Worm (Caenorhabditis elegans): ENCODE results near the gene lite-1.

lite-1 gene

ce11 chrX:6224841-6225240, 5.7 kb downstream of the lite-1 start:
- TF ChIP-seq Y53F4B.3 (GFP tag; IDR thresholded peaks at IDR 0.05) (no peak), zfh-2 (GFP tag; conservative IDR thresholded peaks at IDR 0.05) (0 out of 2 replicates have a peak, but pooled peaks have one; percentile 21)

- TF ChIP-seq sea-2 (GFP tag; IDR thresholded peaks at IDR 0.05): no peak
Measured at ce11 chrX:6221097-6221496, 9.5 kb downstream of the lite-1 start.

ce11 chrX:6219892-6220291, 10.7 kb downstream of the lite-1 start:
- no peak for TF ChIP-seq sea-2 (GFP tag; IDR thresholded peaks at IDR 0.05)
- TF ChIP-seq lin-40 (tag; optimal IDR thresholded peaks at IDR 0.05): peak; percentile 63
- TF ChIP-seq rec-8 (tag; optimal IDR thresholded peaks at IDR 0.05): peak; percentile 65 to 71
- peak; percentile 37 for TF ChIP-seq somi-1 (GFP tag; optimal IDR thresholded peaks at IDR 0.05)
- no peak for TF ChIP-seq cebp-1 (GFP tag; IDR thresholded peaks at IDR 0.05)
- TF ChIP-seq cebp-1 (tag; optimal IDR thresholded peaks at IDR 0.05): no peak
- peak; percentile 66 for TF ChIP-seq attf-5 (GFP tag; optimal IDR thresholded peaks at IDR 0.05)
- TF ChIP-seq let-526 (GFP tag; IDR thresholded peaks at IDR 0.05): 0 out of 2 replicates have a peak, but pooled peaks have one; percentile 22
- peak; percentile 69; the same call in 1 of the 2 replicates for TF ChIP-seq ztf-25 (GFP tag; IDR thresholded peaks at IDR 0.05)
- peak; percentile 66 for TF ChIP-seq zim-3 (tag; optimal IDR thresholded peaks at IDR 0.05)
- TF ChIP-seq ceh-40 (GFP tag; IDR thresholded peaks at IDR 0.05): 0 out of 2 replicates have a peak, but pooled peaks have one; percentile 18
- peak; percentile 5 for TF ChIP-seq hrde-1 (tag; optimal IDR thresholded peaks at IDR 0.05; ENCODE audit: borderline replicate concordance)
- no peak; the same call in 1 of the 2 replicates for TF ChIP-seq B0336.3 (GFP tag; IDR thresholded peaks at IDR 0.05)
- TF ChIP-seq snpc-3.4 (tag; optimal IDR thresholded peaks at IDR 0.05): no peak
- no peak for TF ChIP-seq hlh-12 (tag; optimal IDR thresholded peaks at IDR 0.05)
- TF ChIP-seq ztf-6 (GFP tag; IDR thresholded peaks at IDR 0.05): no peak
- no peak for TF ChIP-seq nhr-80 (tag; optimal IDR thresholded peaks at IDR 0.05)
- TF ChIP-seq sptf-2 (GFP tag; optimal IDR thresholded peaks at IDR 0.05): no peak
- no peak for TF ChIP-seq lin-35 (GFP tag; optimal IDR thresholded peaks at IDR 0.05)
- no peak for TF ChIP-seq nfya-2 (GFP tag; IDR thresholded peaks at IDR 0.05)
- TF ChIP-seq tlf-1 (GFP tag; optimal IDR thresholded peaks at IDR 0.05): peak; percentile 32
- no peak for TF ChIP-seq nhr-27 (tag; optimal IDR thresholded peaks at IDR 0.05)
- TF ChIP-seq hlh-26 (GFP tag; conservative IDR thresholded peaks at IDR 0.05): no peak
- TF ChIP-seq lir-1 (GFP tag; conservative IDR thresholded peaks at IDR 0.05): no peak
- peak; percentile 57 for TF ChIP-seq madf-10 (tag; optimal IDR thresholded peaks at IDR 0.05)
- no peak for TF ChIP-seq F22D6.2 (tag; optimal IDR thresholded peaks at IDR 0.05)
- no peak for TF ChIP-seq ceh-91 (GFP tag; IDR thresholded peaks at IDR 0.05)
- TF ChIP-seq egl-44 (GFP tag; IDR thresholded peaks at IDR 0.05): no peak
- no peak for TF ChIP-seq aptf-3 (GFP tag; IDR thresholded peaks at IDR 0.05)
- TF ChIP-seq ztf-28 (GFP tag; IDR thresholded peaks at IDR 0.05): peak; percentile 85; the same call in 1 of the 2 replicates
- no peak for TF ChIP-seq madf-8 (GFP tag; conservative IDR thresholded peaks at IDR 0.05)
- no peak for TF ChIP-seq F57A8.1 (GFP tag; optimal IDR thresholded peaks at IDR 0.05)
- TF ChIP-seq F52B5.7 (tag; optimal IDR thresholded peaks at IDR 0.05): peak; percentile 58
- TF ChIP-seq F10E7.11 (tag; optimal IDR thresholded peaks at IDR 0.05): no peak
- no peak for TF ChIP-seq atf-7 (tag; optimal IDR thresholded peaks at IDR 0.05)
- peak; percentile 51 for TF ChIP-seq mes-4 (tag; optimal IDR thresholded peaks at IDR 0.05)
- TF ChIP-seq B0019.2 (GFP tag; conservative IDR thresholded peaks at IDR 0.05): 0 out of 2 replicates have a peak, but pooled peaks have one; percentile 54
- TF ChIP-seq gei-17 (GFP tag; optimal IDR thresholded peaks at IDR 0.05): peak; percentile 1
- TF ChIP-seq Y95B8A.8 (GFP tag; IDR thresholded peaks at IDR 0.05): no peak
- TF ChIP-seq C06A6.2 (GFP tag; conservative IDR thresholded peaks at IDR 0.05): no peak
- peak; percentile 37 for TF ChIP-seq lin-54 (GFP tag; optimal IDR thresholded peaks at IDR 0.05)
- no peak for TF ChIP-seq snpc-1.3 (tag; optimal IDR thresholded peaks at IDR 0.05; ENCODE audit: insufficient read depth)
- peak; percentile 17 for TF ChIP-seq athp-1 (tag; optimal IDR thresholded peaks at IDR 0.05)

Data from whole organism, young adult.